Fruit fly (Drosophila melanogaster) whole organism, wandering third instar larva: ENCODE measurements around the gene GV1.

ENCODE experiments used
- CG32264 ChIP-seq: fragments of 200-800 bp; sonication (Bioruptor generic); optimal IDR thresholded peaks from 2 replicates; lab custom pipeline; 2016; ENCODE audit warnings: missing biosample characterization, missing genetic modification characterization
- CG9705 ChIP-seq: fragments of 200-800 bp; sonication (Bioruptor generic); optimal IDR thresholded peaks from 2 replicates; lab custom pipeline; 2018; ENCODE audit warnings: missing biosample characterization, mild to moderate bottlenecking, missing genetic modification characterization
- CrebA ChIP-seq: fragments of 200-800 bp; sonication (Bioruptor generic); optimal IDR thresholded peaks from 2 replicates; lab custom pipeline; 2016; ENCODE audit warnings: missing biosample characterization, mild to moderate bottlenecking, missing genetic modification characterization, borderline replicate concordance
- Dfd ChIP-seq: fragments of >200 bp; optimal IDR thresholded peaks from 2 replicates; lab custom pipeline; 2017; ENCODE audit warnings: missing biosample characterization, missing genetic modification characterization
- Dif ChIP-seq: fragments of 200-275, 200-300 bp; sonication (Bioruptor generic); optimal IDR thresholded peaks from 2 replicates; lab custom pipeline; 2018; ENCODE audit warnings: missing biosample characterization, missing genetic modification characterization; ENCODE audit not compliant: partially characterized antibody
- HLH106 ChIP-seq: fragments of 200-800 bp; optimal IDR thresholded peaks from 3 replicates; lab custom pipeline; 2019; ENCODE audit warnings: missing biosample characterization, mild to moderate bottlenecking, missing genetic modification characterization, moderate library complexity
- Hnf4 ChIP-seq: fragments of 200-800 bp; sonication (Bioruptor generic); optimal IDR thresholded peaks from 2 replicates; lab custom pipeline; 2016; ENCODE audit warnings: missing biosample characterization, mild to moderate bottlenecking, missing genetic modification characterization
- Hr78 ChIP-seq: fragments of >200 bp; optimal IDR thresholded peaks from 2 replicates; lab custom pipeline; 2017; ENCODE audit warnings: missing biosample characterization, missing genetic modification characterization
- Hr83 ChIP-seq: fragments of 200-300 bp; sonication (Bioruptor generic); optimal IDR thresholded peaks from 2 replicates; lab custom pipeline; 2016; ENCODE audit warnings: missing biosample characterization, mild to moderate bottlenecking, missing genetic modification characterization, moderate library complexity; ENCODE audit not compliant: poor library complexity, severe bottlenecking
- Jra ChIP-seq: sonication (Bioruptor generic); optimal IDR thresholded peaks from 2 replicates; lab custom pipeline; 2016; ENCODE audit warnings: missing biosample characterization, missing genetic modification characterization
- Mio ChIP-seq: sonication (Bioruptor generic); optimal IDR thresholded peaks from 2 replicates; lab custom pipeline; 2016; ENCODE audit warnings: missing biosample characterization, missing genetic modification characterization
- Myc ChIP-seq: fragments of >200 bp; optimal IDR thresholded peaks from 2 replicates; lab custom pipeline; 2017
- N ChIP-seq: fragments of >200 bp; optimal IDR thresholded peaks from 2 replicates; lab custom pipeline; 2018; ENCODE audit warnings: missing biosample characterization, missing external identifiers, missing genetic modification characterization
- OdsH ChIP-seq: fragments of 200-800 bp; sonication (Bioruptor generic); optimal IDR thresholded peaks from 2 replicates; lab custom pipeline; 2016; ENCODE audit warnings: missing biosample characterization, mild to moderate bottlenecking, missing genetic modification characterization
- Rel ChIP-seq, 2 experiments: fragments of 200-800 bp; sonication (Bioruptor generic) in 1 of 2; optimal IDR thresholded peaks; 2 replicates in 1 of 2; 3 replicates in 1 of 2; lab custom pipeline; 2016 to 2019; ENCODE audit warnings: mild to moderate bottlenecking in 2 of 2, missing biosample characterization in 2 of 2, missing genetic modification characterization in 2 of 2, moderate library complexity in 1 of 2
- Sp1 ChIP-seq: fragments of 200-800 bp; sonication (Bioruptor generic); optimal IDR thresholded peaks from 3 replicates; lab custom pipeline; 2019; ENCODE audit warnings: missing biosample characterization, mild to moderate bottlenecking, missing genetic modification characterization, moderate library complexity
- Vsx2 ChIP-seq: fragments of 200-300, 225-300 bp; sonication (Bioruptor generic); optimal IDR thresholded peaks from 2 replicates; lab custom pipeline; 2018; ENCODE audit warnings: missing biosample characterization, missing genetic modification characterization; ENCODE audit not compliant: partially characterized antibody
- br ChIP-seq: fragments of 200-800 bp; sonication (Bioruptor generic); optimal IDR thresholded peaks from 2 replicates; lab custom pipeline; 2016; ENCODE audit warnings: missing biosample characterization, missing genetic modification characterization
- brk ChIP-seq: fragments of 200-800 bp; sonication (Bioruptor generic); optimal IDR thresholded peaks from 2 replicates; lab custom pipeline; 2016; ENCODE audit warnings: missing biosample characterization, mild to moderate bottlenecking, missing genetic modification characterization
- dl ChIP-seq, 2 experiments: fragments of 175-275, 200-275 bp in 1 of 2; fragments of 200-275 bp in 1 of 2; sonication (Bioruptor generic); optimal IDR thresholded peaks; lab custom pipeline; 2018; ENCODE audit warnings: mild to moderate bottlenecking in 2 of 2, missing biosample characterization in 2 of 2, missing genetic modification characterization in 2 of 2, moderate library complexity in 2 of 2; ENCODE audit not compliant: partially characterized antibody in 2 of 2, insufficient read depth in 1 of 2
- dmrt93B ChIP-seq: fragments of 200-800 bp; sonication (Bioruptor generic); optimal IDR thresholded peaks from 2 replicates; lab custom pipeline; 2018; ENCODE audit warnings: missing biosample characterization, mild to moderate bottlenecking, missing genetic modification characterization
- dsf ChIP-seq: sonication (Bioruptor generic); optimal IDR thresholded peaks from 2 replicates; lab custom pipeline; 2016; ENCODE audit warnings: missing biosample characterization, missing genetic modification characterization, borderline replicate concordance
- ey ChIP-seq: fragments of 200-800 bp; sonication (Bioruptor generic); optimal IDR thresholded peaks from 2 replicates; lab custom pipeline; 2016; ENCODE audit warnings: missing biosample characterization, missing genetic modification characterization
- foxo ChIP-seq, 2 experiments: fragments of 200-800 bp; sonication (Bioruptor generic); optimal IDR thresholded peaks; 2 replicates in 1 of 2; 3 replicates in 1 of 2; lab custom pipeline; 2016 to 2017; ENCODE audit warnings: missing biosample characterization in 2 of 2, missing genetic modification characterization in 2 of 2
- fru ChIP-seq: fragments of 200-800 bp; sonication (Bioruptor generic); optimal IDR thresholded peaks from 3 replicates; lab custom pipeline; 2016; ENCODE audit warnings: missing biosample characterization, mild to moderate bottlenecking, missing genetic modification characterization
- h ChIP-seq: fragments of 200-800 bp; sonication (Bioruptor generic); optimal IDR thresholded peaks from 3 replicates; lab custom pipeline; 2016; ENCODE audit warnings: missing biosample characterization, mild to moderate bottlenecking, missing genetic modification characterization
- jim ChIP-seq: fragments of 175-275, 200-325 bp; sonication (Bioruptor generic); optimal IDR thresholded peaks from 2 replicates; lab custom pipeline; 2016; ENCODE audit warnings: missing biosample characterization, mild to moderate bottlenecking, missing genetic modification characterization
- lola ChIP-seq: fragments of >200 bp; optimal IDR thresholded peaks from 2 replicates; lab custom pipeline; 2017; ENCODE audit warnings: missing biosample characterization, missing genetic modification characterization
- pan ChIP-seq: fragments of >200 bp; optimal IDR thresholded peaks from 2 replicates; lab custom pipeline; 2017
- psq ChIP-seq: fragments of 200-800 bp; sonication (Bioruptor generic); optimal IDR thresholded peaks from 3 replicates; lab custom pipeline; 2017; ENCODE audit warnings: missing biosample characterization, mild to moderate bottlenecking, missing genetic modification characterization, moderate library complexity
- rgr ChIP-seq: fragments of 200-800 bp; sonication (Bioruptor generic); optimal IDR thresholded peaks from 3 replicates; lab custom pipeline; 2016; ENCODE audit warnings: missing biosample characterization, mild to moderate bottlenecking, missing genetic modification characterization
- sage ChIP-seq: fragments of 200-800 bp; sonication (Bioruptor generic); optimal IDR thresholded peaks from 2 replicates; lab custom pipeline; 2016; ENCODE audit warnings: missing biosample characterization, mild to moderate bottlenecking, missing genetic modification characterization
- sv ChIP-seq: fragments of 200-800 bp; sonication (Bioruptor generic); optimal IDR thresholded peaks from 3 replicates; lab custom pipeline; 2016; ENCODE audit warnings: missing biosample characterization, missing genetic modification characterization
- tai ChIP-seq: sonication (Bioruptor generic); optimal IDR thresholded peaks from 2 replicates; lab custom pipeline; 2016; ENCODE audit warnings: missing biosample characterization, missing genetic modification characterization
- usp ChIP-seq: fragments of >200 bp; optimal IDR thresholded peaks from 2 replicates; lab custom pipeline; 2017; ENCODE audit warnings: missing biosample characterization, missing genetic modification characterization
- woc ChIP-seq: sonication (Bioruptor generic); optimal IDR thresholded peaks from 2 replicates; lab custom pipeline; 2016; ENCODE audit warnings: missing biosample characterization, mild to moderate bottlenecking, missing genetic modification characterization

The GV1 gene

dm6 chr3L:1855491-1855890 lies 45.1 kb downstream of the GV1 start, which contains the start of gene CNMa:
CNMa (minus strand) TSS chr3L:1855591.
- TF ChIP-seq Sp1 (GFP tag; lab: Kevin White, UChicago) (no peak), usp (no peak), CG32264 (GFP tag; lab: Kevin White, UChicago) (no peak), N (no peak)

DNA sequence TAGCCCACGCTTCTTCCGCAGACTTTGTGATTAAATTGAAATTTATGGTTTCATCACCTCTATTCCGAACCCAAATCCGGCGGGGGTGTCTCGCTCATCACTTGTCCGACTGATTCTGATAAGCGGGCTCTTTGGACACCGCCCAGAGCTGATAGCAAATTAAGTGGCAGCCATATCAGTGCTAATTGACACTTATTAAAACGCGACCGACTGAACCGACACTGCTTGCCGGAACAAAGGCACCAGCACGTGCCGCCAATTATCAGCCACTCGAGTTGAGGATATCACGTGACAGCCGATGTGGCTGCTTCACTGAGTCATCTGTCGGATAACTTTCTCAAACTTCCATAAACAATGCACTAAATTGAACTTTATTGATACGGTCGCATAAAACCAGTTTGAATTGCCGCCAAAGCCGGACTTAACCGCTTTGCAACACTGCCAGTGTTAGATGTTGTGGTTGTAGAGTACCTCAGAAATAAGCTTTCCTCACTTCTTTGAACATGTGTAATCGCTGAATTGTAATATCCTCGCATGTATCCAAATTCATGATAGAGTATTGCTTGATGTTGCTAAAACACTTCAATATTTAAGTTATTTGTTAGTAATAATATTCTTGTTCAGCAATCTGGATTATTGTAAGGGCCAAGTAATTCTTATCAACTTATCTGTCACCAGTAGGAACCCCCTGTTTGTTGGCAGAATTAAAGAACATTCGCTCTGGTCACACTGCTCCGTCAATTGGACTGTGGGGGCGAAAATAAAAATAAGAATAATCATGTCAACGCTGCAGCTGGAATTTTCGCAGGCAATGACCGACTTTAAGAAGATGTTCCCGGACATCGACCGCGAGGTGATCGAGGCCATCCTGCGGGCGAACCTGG lies 46.3 kb downstream of the GV1 start, which contains the start of gene CG12024:
Gene CG12024, plus strand, starts transcription at position 699 of the 884 bp plus-strand sequence.
- TF ChIP-seq sage (no peak), foxo (GFP tag; optimal IDR thresholded peaks at IDR 0.05; lab: Kevin White, UChicago) (peak in 1 of 2 experiments; percentile 79), CG32264 (GFP tag; lab: Kevin White, UChicago) (no peak), br (peak; percentile 60), jim (GFP tag; lab: Kevin White, UChicago) (no peak), HLH106 (tag; lab: Kevin White, UChicago) (peak; percentile 77), dmrt93B (GFP tag; lab: Kevin White, UChicago) (peak; percentile 56), CrebA (no peak), Myc (lab: Kevin White, UChicago) (peak; percentile 51), lola (GFP tag; lab: Kevin White, UChicago) (no peak), rgr (GFP tag; lab: Kevin White, UChicago) (peak; percentile 62), sv (GFP tag; lab: Kevin White, UChicago) (peak; percentile 53), tai (no peak), Jra (GFP tag; lab: Kevin White, UChicago) (peak; percentile 70), ey (GFP tag; lab: Kevin White, UChicago) (peak; percentile 68), Hnf4 (GFP tag; lab: Kevin White, UChicago) (peak; percentile 62), Dif (GFP tag; lab: Kevin White, UChicago) (no peak), OdsH (GFP tag; lab: Kevin White, UChicago) (peak; percentile 42), woc (peak; percentile 70), h (GFP tag; lab: Kevin White, UChicago) (peak; percentile 55), fru (GFP tag; lab: Kevin White, UChicago) (peak; percentile 75), Rel (GFP tag; optimal IDR thresholded peaks at IDR 0.05; lab: Kevin White, UChicago) (no peak), Rel (tag; optimal IDR thresholded peaks at IDR 0.05; lab: Kevin White, UChicago) (peak; percentile 98), CG9705 (peak; percentile 64), dsf (GFP tag; lab: Kevin White, UChicago) (peak; percentile 47), N (peak; percentile 85), pan (lab: Kevin White, UChicago) (no peak), brk (GFP tag; lab: Kevin White, UChicago) (peak; percentile 58), psq (peak; percentile 41)
- TF ChIP-seq, all 38 proteins: peak for 20

DNA sequence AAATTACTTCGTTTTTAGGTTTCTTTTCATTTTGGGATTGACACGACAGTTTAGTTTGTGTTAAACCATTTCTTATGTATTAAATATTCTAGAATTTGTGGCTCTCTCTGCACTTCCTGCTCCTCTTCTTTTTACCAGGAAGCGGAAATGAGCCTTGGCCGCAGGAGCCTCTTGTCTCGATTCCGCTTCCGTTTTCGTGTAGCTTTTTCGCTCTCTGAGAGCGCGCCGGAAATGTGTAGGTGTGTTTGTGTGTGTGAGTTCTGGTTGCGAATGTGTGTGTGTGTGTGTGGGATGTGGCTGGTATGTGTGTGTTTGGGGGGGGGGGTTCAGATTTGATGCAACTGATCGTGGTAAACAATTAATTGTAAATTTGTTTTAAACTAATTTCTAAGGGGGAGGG lies 49.2 kb downstream of the GV1 start:
- peak; percentile 53 for TF ChIP-seq Hr83
- no peak for TF ChIP-seq woc
- no peak for TF ChIP-seq Dif (GFP tag; lab: Kevin White, UChicago)
- TF ChIP-seq rgr (GFP tag; lab: Kevin White, UChicago): peak; percentile 8
- no peak for TF ChIP-seq br
- TF ChIP-seq dl (GFP tag; optimal IDR thresholded peaks at IDR 0.05; lab: Kevin White, UChicago; ENCODE audit: insufficient read depth in 1 of 2, partially characterized antibody in 2 of 2): no peak
- TF ChIP-seq CrebA: no peak
- TF ChIP-seq ey (GFP tag; lab: Kevin White, UChicago): no peak
- no peak for TF ChIP-seq Rel (GFP tag; optimal IDR thresholded peaks at IDR 0.05; lab: Kevin White, UChicago)
- no peak for TF ChIP-seq Rel (tag; optimal IDR thresholded peaks at IDR 0.05; lab: Kevin White, UChicago)
- TF ChIP-seq sage: no peak
- TF ChIP-seq Mio (GFP tag; lab: Kevin White, UChicago): no peak
- no peak for TF ChIP-seq brk (GFP tag; lab: Kevin White, UChicago)
- peak; percentile 22 for TF ChIP-seq Sp1 (GFP tag; lab: Kevin White, UChicago)
- no peak for TF ChIP-seq usp
- no peak for TF ChIP-seq pan (lab: Kevin White, UChicago)
- no peak for TF ChIP-seq h (GFP tag; lab: Kevin White, UChicago)
- no peak for TF ChIP-seq lola (GFP tag; lab: Kevin White, UChicago)
- TF ChIP-seq dmrt93B (GFP tag; lab: Kevin White, UChicago): no peak
- no peak for TF ChIP-seq Jra (GFP tag; lab: Kevin White, UChicago)
- TF ChIP-seq HLH106 (tag; lab: Kevin White, UChicago): peak; percentile 17
- peak; percentile 8 for TF ChIP-seq CG9705
- TF ChIP-seq Dfd (GFP tag; lab: Kevin White, UChicago): peak; percentile 5
- TF ChIP-seq Hr78 (GFP tag; lab: Kevin White, UChicago): no peak
- no peak for TF ChIP-seq Myc (lab: Kevin White, UChicago)
- no peak for TF ChIP-seq Vsx2 (GFP tag; lab: Kevin White, UChicago)
- no peak for TF ChIP-seq psq
- TF ChIP-seq, all 38 proteins: peak for 6
